Worm (Caenorhabditis elegans): Measurements from ENCODE around the gene H08J19.1.
A peak's percentile ranks its signal among the peaks of the same experiment; 100 is the strongest.

H08J19.1 gene

ce11 chrX:15630340-15630739 is 12.4 kb upstream of the H08J19.1 start, which contains the start of gene K09E9.4:
TSS of gene K09E9.4 (minus strand) at chrX:15630440.
- TF ChIP-seq scrt-1 (GFP tag; IDR thresholded peaks at IDR 0.05) (no peak), hmbx-1 (tag; optimal IDR thresholded peaks at IDR 0.05) (no peak), ceh-36 (tag; optimal IDR thresholded peaks at IDR 0.05) (no peak), ceh-13 (GFP tag; optimal IDR thresholded peaks at IDR 0.05) (no peak), flt-1 (GFP tag; IDR thresholded peaks at IDR 0.05) (no peak), tbx-11 (GFP tag; IDR thresholded peaks at IDR 0.05) (no peak), ama-1 (optimal IDR thresholded peaks at IDR 0.05) (no peak)

- TF ChIP-seq F13C5.2 (tag; optimal IDR thresholded peaks at IDR 0.05) (peak; percentile 19), sea-1 (GFP tag; conservative IDR thresholded peaks at IDR 0.05) (no peak)
These were observed 11.9 kb upstream of the H08J19.1 start for ce11 chrX:15630790-15631204.

ce11 chrX:15633964-15634363 is 8.8 kb upstream of the H08J19.1 start:
- TF ChIP-seq tbx-37 (GFP tag; conservative IDR thresholded peaks at IDR 0.05) (no peak), hnd-1 (tag; optimal IDR thresholded peaks at IDR 0.05) (no peak), hmbx-1 (tag; optimal IDR thresholded peaks at IDR 0.05) (no peak), tra-4 (tag; optimal IDR thresholded peaks at IDR 0.05) (no peak), ets-7 (tag; optimal IDR thresholded peaks at IDR 0.05) (no peak)

ce11 chrX:15640603-15641002 is 2.1 kb upstream of the H08J19.1 start, which contains the start of gene K09E9.7:
TSS of gene K09E9.7 (plus strand) at chrX:15640903.
- TF ChIP-seq hmbx-1 (tag; optimal IDR thresholded peaks at IDR 0.05) (no peak), sea-1 (GFP tag; conservative IDR thresholded peaks at IDR 0.05) (no peak), tbx-11 (GFP tag; IDR thresholded peaks at IDR 0.05) (no peak), ceh-36 (tag; optimal IDR thresholded peaks at IDR 0.05) (no peak), tra-4 (tag; optimal IDR thresholded peaks at IDR 0.05) (no peak), scrt-1 (GFP tag; IDR thresholded peaks at IDR 0.05) (no peak), F13C5.2 (tag; optimal IDR thresholded peaks at IDR 0.05) (no peak), pes-1 (GFP tag; IDR thresholded peaks at IDR 0.05) (no peak), flt-1 (GFP tag; IDR thresholded peaks at IDR 0.05) (no peak), hmg-4 (GFP tag; optimal IDR thresholded peaks at IDR 0.05) (no peak), aly-1 (tag; optimal IDR thresholded peaks at IDR 0.05) (no peak), tbx-37 (GFP tag; conservative IDR thresholded peaks at IDR 0.05) (no peak), ets-7 (tag; optimal IDR thresholded peaks at IDR 0.05) (no peak), B0310.2 (tag; optimal IDR thresholded peaks at IDR 0.05) (no peak)

- no peak for TF ChIP-seq B0310.2 (tag; optimal IDR thresholded peaks at IDR 0.05)
- no peak for TF ChIP-seq ets-7 (tag; optimal IDR thresholded peaks at IDR 0.05)
- TF ChIP-seq tbx-37 (GFP tag; conservative IDR thresholded peaks at IDR 0.05) = no peak
- TF ChIP-seq ama-1 (optimal IDR thresholded peaks at IDR 0.05) = no peak
- TF ChIP-seq ceh-36 (tag; optimal IDR thresholded peaks at IDR 0.05) = no peak
- TF ChIP-seq hnd-1 (tag; optimal IDR thresholded peaks at IDR 0.05) = no peak
- TF ChIP-seq flt-1 (GFP tag; IDR thresholded peaks at IDR 0.05) = no peak
- TF ChIP-seq pes-1 (GFP tag; IDR thresholded peaks at IDR 0.05) = no peak
- no peak for TF ChIP-seq tbx-11 (GFP tag; IDR thresholded peaks at IDR 0.05)
- TF ChIP-seq scrt-1 (GFP tag; IDR thresholded peaks at IDR 0.05) = no peak
- no peak for TF ChIP-seq ceh-13 (GFP tag; optimal IDR thresholded peaks at IDR 0.05)
- no peak for TF ChIP-seq hmg-4 (GFP tag; optimal IDR thresholded peaks at IDR 0.05)
- TF ChIP-seq tra-4 (tag; optimal IDR thresholded peaks at IDR 0.05) = no peak
- no peak for TF ChIP-seq aly-1 (tag; optimal IDR thresholded peaks at IDR 0.05)
- no peak for TF ChIP-seq F13C5.2 (tag; optimal IDR thresholded peaks at IDR 0.05)
- no peak for TF ChIP-seq hmbx-1 (tag; optimal IDR thresholded peaks at IDR 0.05)
- no peak for TF ChIP-seq sea-1 (GFP tag; conservative IDR thresholded peaks at IDR 0.05)
These were observed 1.4 kb upstream of the H08J19.1 start for ce11 chrX:15641380-15641779.

ce11 chrX:15647276-15647675 is 4.5 kb downstream of the H08J19.1 start, which contains the start of gene F59D12.5:
TSS of gene F59D12.5 (minus strand) at chrX:15647369.
- no peak for TF ChIP-seq sea-1 (GFP tag; conservative IDR thresholded peaks at IDR 0.05)
- no peak for TF ChIP-seq aly-1 (tag; optimal IDR thresholded peaks at IDR 0.05)
- no peak for TF ChIP-seq ets-7 (tag; optimal IDR thresholded peaks at IDR 0.05)

ce11 chrX:15650428-15650827 is 7.7 kb downstream of the H08J19.1 start:
- no peak for TF ChIP-seq hmbx-1 (tag; optimal IDR thresholded peaks at IDR 0.05)
- no peak for TF ChIP-seq tbx-37 (GFP tag; conservative IDR thresholded peaks at IDR 0.05)
- TF ChIP-seq scrt-1 (GFP tag; IDR thresholded peaks at IDR 0.05) = no peak
- TF ChIP-seq F13C5.2 (tag; optimal IDR thresholded peaks at IDR 0.05) = no peak
- no peak for TF ChIP-seq flt-1 (GFP tag; IDR thresholded peaks at IDR 0.05)
- TF ChIP-seq pes-1 (GFP tag; IDR thresholded peaks at IDR 0.05) = no peak
- TF ChIP-seq sea-1 (GFP tag; conservative IDR thresholded peaks at IDR 0.05) = no peak
- no peak for TF ChIP-seq tra-4 (tag; optimal IDR thresholded peaks at IDR 0.05)
- TF ChIP-seq B0310.2 (tag; optimal IDR thresholded peaks at IDR 0.05) = no peak
- no peak for TF ChIP-seq hnd-1 (tag; optimal IDR thresholded peaks at IDR 0.05)
- TF ChIP-seq ama-1 (optimal IDR thresholded peaks at IDR 0.05) = no peak
- no peak for TF ChIP-seq hmg-4 (GFP tag; optimal IDR thresholded peaks at IDR 0.05)
- no peak for TF ChIP-seq tbx-11 (GFP tag; IDR thresholded peaks at IDR 0.05)
- TF ChIP-seq ceh-36 (tag; optimal IDR thresholded peaks at IDR 0.05) = no peak
- no peak for TF ChIP-seq ets-7 (tag; optimal IDR thresholded peaks at IDR 0.05)
- TF ChIP-seq ceh-13 (GFP tag; optimal IDR thresholded peaks at IDR 0.05) = no peak
- TF ChIP-seq aly-1 (tag; optimal IDR thresholded peaks at IDR 0.05) = no peak

- TF ChIP-seq tbx-37 (GFP tag; conservative IDR thresholded peaks at IDR 0.05) (no peak), aly-1 (tag; optimal IDR thresholded peaks at IDR 0.05) (no peak), tbx-11 (GFP tag; IDR thresholded peaks at IDR 0.05) (no peak), ceh-36 (tag; optimal IDR thresholded peaks at IDR 0.05) (no peak), hmbx-1 (tag; optimal IDR thresholded peaks at IDR 0.05) (no peak), sea-1 (GFP tag; conservative IDR thresholded peaks at IDR 0.05) (no peak), flt-1 (GFP tag; IDR thresholded peaks at IDR 0.05) (no peak), ama-1 (optimal IDR thresholded peaks at IDR 0.05) (no peak), F13C5.2 (tag; optimal IDR thresholded peaks at IDR 0.05) (no peak), B0310.2 (tag; optimal IDR thresholded peaks at IDR 0.05) (no peak), hnd-1 (tag; optimal IDR thresholded peaks at IDR 0.05) (no peak), scrt-1 (GFP tag; IDR thresholded peaks at IDR 0.05) (no peak), ceh-13 (GFP tag; optimal IDR thresholded peaks at IDR 0.05) (no peak), pes-1 (GFP tag; IDR thresholded peaks at IDR 0.05) (no peak)
These were observed 8.2 kb downstream of the H08J19.1 start, which contains the start of gene F59D12.3 for ce11 chrX:15650919-15651420. TSS of gene F59D12.3 (minus strand) at chrX:15650969.
